Fruit fly (Drosophila melanogaster) whole organism, wandering third instar larva: Measurements from ENCODE around the gene kkv.

Experiments
- Abd-B ChIP-seq: fragments of >200 bp; optimal IDR thresholded peaks from 2 replicates; lab custom pipeline; 2017; ENCODE audit warnings: missing biosample characterization, missing genetic modification characterization
- CG32264 ChIP-seq: fragments of 200-800 bp; sonication (Bioruptor generic); optimal IDR thresholded peaks from 2 replicates; lab custom pipeline; 2016; ENCODE audit warnings: missing biosample characterization, missing genetic modification characterization
- CG9705 ChIP-seq: fragments of 200-800 bp; sonication (Bioruptor generic); optimal IDR thresholded peaks from 2 replicates; lab custom pipeline; 2018; ENCODE audit warnings: missing biosample characterization, mild to moderate bottlenecking, missing genetic modification characterization
- CrebA ChIP-seq: fragments of 200-800 bp; sonication (Bioruptor generic); optimal IDR thresholded peaks from 2 replicates; lab custom pipeline; 2016; ENCODE audit warnings: missing biosample characterization, mild to moderate bottlenecking, missing genetic modification characterization, borderline replicate concordance
- Dfd ChIP-seq: fragments of >200 bp; optimal IDR thresholded peaks from 2 replicates; lab custom pipeline; 2017; ENCODE audit warnings: missing biosample characterization, missing genetic modification characterization
- Dif ChIP-seq: fragments of 200-275, 200-300 bp; sonication (Bioruptor generic); optimal IDR thresholded peaks from 2 replicates; lab custom pipeline; 2018; ENCODE audit warnings: missing biosample characterization, missing genetic modification characterization; ENCODE audit not compliant: partially characterized antibody
- GATAd ChIP-seq: sonication (Bioruptor generic); optimal IDR thresholded peaks from 2 replicates; lab custom pipeline; 2016; ENCODE audit warnings: missing biosample characterization, missing genetic modification characterization
- HLH106 ChIP-seq: fragments of 200-800 bp; optimal IDR thresholded peaks from 3 replicates; lab custom pipeline; 2019; ENCODE audit warnings: missing biosample characterization, mild to moderate bottlenecking, missing genetic modification characterization, moderate library complexity
- Hnf4 ChIP-seq: fragments of 200-800 bp; sonication (Bioruptor generic); optimal IDR thresholded peaks from 2 replicates; lab custom pipeline; 2016; ENCODE audit warnings: missing biosample characterization, mild to moderate bottlenecking, missing genetic modification characterization
- Hr78 ChIP-seq: fragments of >200 bp; optimal IDR thresholded peaks from 2 replicates; lab custom pipeline; 2017; ENCODE audit warnings: missing biosample characterization, missing genetic modification characterization
- Jra ChIP-seq: sonication (Bioruptor generic); optimal IDR thresholded peaks from 2 replicates; lab custom pipeline; 2016; ENCODE audit warnings: missing biosample characterization, missing genetic modification characterization
- Mio ChIP-seq: sonication (Bioruptor generic); optimal IDR thresholded peaks from 2 replicates; lab custom pipeline; 2016; ENCODE audit warnings: missing biosample characterization, missing genetic modification characterization
- Myc ChIP-seq: fragments of >200 bp; optimal IDR thresholded peaks from 2 replicates; lab custom pipeline; 2017
- N ChIP-seq: fragments of >200 bp; optimal IDR thresholded peaks from 2 replicates; lab custom pipeline; 2018; ENCODE audit warnings: missing biosample characterization, missing external identifiers, missing genetic modification characterization
- OdsH ChIP-seq: fragments of 200-800 bp; sonication (Bioruptor generic); optimal IDR thresholded peaks from 2 replicates; lab custom pipeline; 2016; ENCODE audit warnings: missing biosample characterization, mild to moderate bottlenecking, missing genetic modification characterization
- Rel ChIP-seq, 2 experiments: fragments of 200-800 bp; sonication (Bioruptor generic) in 1 of 2; optimal IDR thresholded peaks; 2 replicates in 1 of 2; 3 replicates in 1 of 2; lab custom pipeline; 2016 to 2019; ENCODE audit warnings: mild to moderate bottlenecking in 2 of 2, missing biosample characterization in 2 of 2, missing genetic modification characterization in 2 of 2, moderate library complexity in 1 of 2
- Sp1 ChIP-seq: fragments of 200-800 bp; sonication (Bioruptor generic); optimal IDR thresholded peaks from 3 replicates; lab custom pipeline; 2019; ENCODE audit warnings: missing biosample characterization, mild to moderate bottlenecking, missing genetic modification characterization, moderate library complexity
- Vsx2 ChIP-seq: fragments of 200-300, 225-300 bp; sonication (Bioruptor generic); optimal IDR thresholded peaks from 2 replicates; lab custom pipeline; 2018; ENCODE audit warnings: missing biosample characterization, missing genetic modification characterization; ENCODE audit not compliant: partially characterized antibody
- br ChIP-seq: fragments of 200-800 bp; sonication (Bioruptor generic); optimal IDR thresholded peaks from 2 replicates; lab custom pipeline; 2016; ENCODE audit warnings: missing biosample characterization, missing genetic modification characterization
- brk ChIP-seq: fragments of 200-800 bp; sonication (Bioruptor generic); optimal IDR thresholded peaks from 2 replicates; lab custom pipeline; 2016; ENCODE audit warnings: missing biosample characterization, mild to moderate bottlenecking, missing genetic modification characterization
- dl ChIP-seq, 2 experiments: fragments of 175-275, 200-275 bp in 1 of 2; fragments of 200-275 bp in 1 of 2; sonication (Bioruptor generic); optimal IDR thresholded peaks; lab custom pipeline; 2018; ENCODE audit warnings: mild to moderate bottlenecking in 2 of 2, missing biosample characterization in 2 of 2, missing genetic modification characterization in 2 of 2, moderate library complexity in 2 of 2; ENCODE audit not compliant: partially characterized antibody in 2 of 2, insufficient read depth in 1 of 2
- dmrt93B ChIP-seq: fragments of 200-800 bp; sonication (Bioruptor generic); optimal IDR thresholded peaks from 2 replicates; lab custom pipeline; 2018; ENCODE audit warnings: missing biosample characterization, mild to moderate bottlenecking, missing genetic modification characterization
- dsf ChIP-seq: sonication (Bioruptor generic); optimal IDR thresholded peaks from 2 replicates; lab custom pipeline; 2016; ENCODE audit warnings: missing biosample characterization, missing genetic modification characterization, borderline replicate concordance
- ey ChIP-seq: fragments of 200-800 bp; sonication (Bioruptor generic); optimal IDR thresholded peaks from 2 replicates; lab custom pipeline; 2016; ENCODE audit warnings: missing biosample characterization, missing genetic modification characterization
- foxo ChIP-seq, 2 experiments: fragments of 200-800 bp; sonication (Bioruptor generic); optimal IDR thresholded peaks; 2 replicates in 1 of 2; 3 replicates in 1 of 2; lab custom pipeline; 2016 to 2017; ENCODE audit warnings: missing biosample characterization in 2 of 2, missing genetic modification characterization in 2 of 2
- fru ChIP-seq: fragments of 200-800 bp; sonication (Bioruptor generic); optimal IDR thresholded peaks from 3 replicates; lab custom pipeline; 2016; ENCODE audit warnings: missing biosample characterization, mild to moderate bottlenecking, missing genetic modification characterization
- h ChIP-seq: fragments of 200-800 bp; sonication (Bioruptor generic); optimal IDR thresholded peaks from 3 replicates; lab custom pipeline; 2016; ENCODE audit warnings: missing biosample characterization, mild to moderate bottlenecking, missing genetic modification characterization
- jim ChIP-seq: fragments of 175-275, 200-325 bp; sonication (Bioruptor generic); optimal IDR thresholded peaks from 2 replicates; lab custom pipeline; 2016; ENCODE audit warnings: missing biosample characterization, mild to moderate bottlenecking, missing genetic modification characterization
- lola ChIP-seq: fragments of >200 bp; optimal IDR thresholded peaks from 2 replicates; lab custom pipeline; 2017; ENCODE audit warnings: missing biosample characterization, missing genetic modification characterization
- pan ChIP-seq: fragments of >200 bp; optimal IDR thresholded peaks from 2 replicates; lab custom pipeline; 2017
- psq ChIP-seq: fragments of 200-800 bp; sonication (Bioruptor generic); optimal IDR thresholded peaks from 3 replicates; lab custom pipeline; 2017; ENCODE audit warnings: missing biosample characterization, mild to moderate bottlenecking, missing genetic modification characterization, moderate library complexity
- rgr ChIP-seq: fragments of 200-800 bp; sonication (Bioruptor generic); optimal IDR thresholded peaks from 3 replicates; lab custom pipeline; 2016; ENCODE audit warnings: missing biosample characterization, mild to moderate bottlenecking, missing genetic modification characterization
- sage ChIP-seq: fragments of 200-800 bp; sonication (Bioruptor generic); optimal IDR thresholded peaks from 2 replicates; lab custom pipeline; 2016; ENCODE audit warnings: missing biosample characterization, mild to moderate bottlenecking, missing genetic modification characterization
- sv ChIP-seq: fragments of 200-800 bp; sonication (Bioruptor generic); optimal IDR thresholded peaks from 3 replicates; lab custom pipeline; 2016; ENCODE audit warnings: missing biosample characterization, missing genetic modification characterization
- tai ChIP-seq: sonication (Bioruptor generic); optimal IDR thresholded peaks from 2 replicates; lab custom pipeline; 2016; ENCODE audit warnings: missing biosample characterization, missing genetic modification characterization
- usp ChIP-seq: fragments of >200 bp; optimal IDR thresholded peaks from 2 replicates; lab custom pipeline; 2017; ENCODE audit warnings: missing biosample characterization, missing genetic modification characterization
- woc ChIP-seq: sonication (Bioruptor generic); optimal IDR thresholded peaks from 2 replicates; lab custom pipeline; 2016; ENCODE audit warnings: missing biosample characterization, mild to moderate bottlenecking, missing genetic modification characterization

kkv gene

dm6 chr3R:5357935-5358414, 34.7 kb downstream of the kkv start, which contains the start of gene Prosbeta7:
Gene Prosbeta7 (minus strand): TSS chr3R:5358364.
- peak; percentile 6 for TF ChIP-seq Dif (GFP tag; lab: Kevin White, UChicago)
- no peak for TF ChIP-seq sage (GFP tag; lab: Kevin White, UChicago)
- TF ChIP-seq jim (GFP tag; lab: Kevin White, UChicago) = no peak
- no peak for TF ChIP-seq Mio (GFP tag; lab: Kevin White, UChicago)
- no peak for TF ChIP-seq Rel (GFP tag; optimal IDR thresholded peaks at IDR 0.05; lab: Kevin White, UChicago)
- TF ChIP-seq Rel (tag; optimal IDR thresholded peaks at IDR 0.05; lab: Kevin White, UChicago) = peak; percentile 39
- TF ChIP-seq foxo (GFP tag; optimal IDR thresholded peaks at IDR 0.05; lab: Kevin White, UChicago) = peak in 1 of 2 experiments; percentile 4
- no peak for TF ChIP-seq brk (GFP tag; lab: Kevin White, UChicago)
- peak; percentile 62 for TF ChIP-seq Vsx2 (GFP tag; lab: Kevin White, UChicago)
- TF ChIP-seq usp = no peak
- TF ChIP-seq fru (GFP tag; lab: Kevin White, UChicago) = no peak
- no peak for TF ChIP-seq Myc (lab: Kevin White, UChicago)
- no peak for TF ChIP-seq GATAd (GFP tag; lab: Kevin White, UChicago)
- peak; percentile 7 for TF ChIP-seq rgr (GFP tag; lab: Kevin White, UChicago)
- no peak for TF ChIP-seq woc
- TF ChIP-seq dsf (GFP tag; lab: Kevin White, UChicago) = no peak
- TF ChIP-seq pan (lab: Kevin White, UChicago) = no peak
- no peak for TF ChIP-seq sv (GFP tag; lab: Kevin White, UChicago)
- no peak for TF ChIP-seq CG9705
- TF ChIP-seq Abd-B = no peak
- TF ChIP-seq br (GFP tag; lab: Kevin White, UChicago) = no peak
- no peak for TF ChIP-seq Jra (GFP tag; lab: Kevin White, UChicago)
- TF ChIP-seq Sp1 (GFP tag; lab: Kevin White, UChicago) = peak; percentile 19
- no peak for TF ChIP-seq lola (GFP tag; lab: Kevin White, UChicago)
- no peak for TF ChIP-seq Dfd (GFP tag; lab: Kevin White, UChicago)
- TF ChIP-seq, all 38 proteins: peak for 6

DNA sequence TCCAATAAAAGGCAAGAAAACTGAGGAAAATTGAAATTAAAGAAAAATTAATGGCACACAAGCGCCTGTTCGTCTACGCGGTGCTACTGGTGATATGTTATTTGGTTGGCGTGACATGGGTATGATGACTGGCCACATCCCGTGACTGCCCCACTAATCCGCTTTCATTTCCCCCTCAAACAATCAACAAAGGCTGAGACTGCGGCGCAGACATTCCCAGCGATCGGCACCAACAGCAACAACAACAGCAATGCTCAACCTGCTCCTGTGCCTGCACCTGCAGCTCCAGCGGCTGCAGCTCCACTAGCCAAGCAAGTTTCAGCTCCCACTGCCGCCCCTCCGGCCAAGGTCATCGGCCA, 37.6 kb downstream of the kkv start:
- TF ChIP-seq Jra (GFP tag; lab: Kevin White, UChicago) (no peak), jim (GFP tag; lab: Kevin White, UChicago) (no peak), CG32264 (no peak), pan (lab: Kevin White, UChicago) (no peak), sv (GFP tag; lab: Kevin White, UChicago) (no peak), Rel (GFP tag; optimal IDR thresholded peaks at IDR 0.05; lab: Kevin White, UChicago) (no peak), Rel (tag; optimal IDR thresholded peaks at IDR 0.05; lab: Kevin White, UChicago) (no peak), tai (GFP tag; lab: Kevin White, UChicago) (no peak), dmrt93B (GFP tag; lab: Kevin White, UChicago) (no peak), fru (GFP tag; lab: Kevin White, UChicago) (no peak), Hnf4 (no peak), dl (GFP tag; optimal IDR thresholded peaks at IDR 0.05; lab: Kevin White, UChicago; ENCODE audit: insufficient read depth in 1 of 2, partially characterized antibody in 2 of 2) (no peak), woc (no peak)
- TF ChIP-seq, all 38 proteins: peak for 0

- no peak for TF ChIP-seq Dfd (GFP tag; lab: Kevin White, UChicago)
- TF ChIP-seq Jra (GFP tag; lab: Kevin White, UChicago) = no peak
- peak; percentile 6 for TF ChIP-seq h
- TF ChIP-seq CG9705 = no peak
- TF ChIP-seq Vsx2 (GFP tag; lab: Kevin White, UChicago) = peak; percentile 69
- peak; percentile 16 for TF ChIP-seq rgr (GFP tag; lab: Kevin White, UChicago)
- TF ChIP-seq woc = peak; percentile 49
- no peak for TF ChIP-seq brk (GFP tag; lab: Kevin White, UChicago)
- TF ChIP-seq Hr78 (GFP tag; lab: Kevin White, UChicago) = no peak
- no peak for TF ChIP-seq Rel (GFP tag; optimal IDR thresholded peaks at IDR 0.05; lab: Kevin White, UChicago)
- TF ChIP-seq Rel (tag; optimal IDR thresholded peaks at IDR 0.05; lab: Kevin White, UChicago) = peak; percentile 77
- TF ChIP-seq pan (lab: Kevin White, UChicago) = no peak
- peak in 1 of 2 experiments; percentile 33 for TF ChIP-seq foxo (GFP tag; optimal IDR thresholded peaks at IDR 0.05; lab: Kevin White, UChicago)
- TF ChIP-seq HLH106 (tag; lab: Kevin White, UChicago) = no peak
- TF ChIP-seq ey (GFP tag; lab: Kevin White, UChicago) = no peak
- TF ChIP-seq dl (GFP tag; optimal IDR thresholded peaks at IDR 0.05; lab: Kevin White, UChicago; ENCODE audit: insufficient read depth in 1 of 2, partially characterized antibody in 2 of 2) = no peak
- no peak for TF ChIP-seq sage (GFP tag; lab: Kevin White, UChicago)
- TF ChIP-seq Abd-B = no peak
- TF ChIP-seq CG32264 = no peak
- TF ChIP-seq OdsH (GFP tag; lab: Kevin White, UChicago) = peak; percentile 12
- TF ChIP-seq psq (GFP tag; lab: Kevin White, UChicago) = no peak
- TF ChIP-seq br (GFP tag; lab: Kevin White, UChicago) = no peak
- no peak for TF ChIP-seq Myc (lab: Kevin White, UChicago)
- TF ChIP-seq Mio (GFP tag; lab: Kevin White, UChicago) = no peak
- no peak for TF ChIP-seq N (GFP tag; lab: Kevin White, UChicago)
- no peak for TF ChIP-seq tai (GFP tag; lab: Kevin White, UChicago)
- no peak for TF ChIP-seq Hnf4
- peak; percentile 11 for TF ChIP-seq fru (GFP tag; lab: Kevin White, UChicago)
- TF ChIP-seq CrebA (GFP tag; lab: Kevin White, UChicago) = no peak
- TF ChIP-seq Sp1 (GFP tag; lab: Kevin White, UChicago) = no peak
- TF ChIP-seq sv (GFP tag; lab: Kevin White, UChicago) = no peak
- TF ChIP-seq Dif (GFP tag; lab: Kevin White, UChicago) = no peak
- TF ChIP-seq usp = no peak
- no peak for TF ChIP-seq jim (GFP tag; lab: Kevin White, UChicago)
- no peak for TF ChIP-seq lola (GFP tag; lab: Kevin White, UChicago)
- TF ChIP-seq GATAd (GFP tag; lab: Kevin White, UChicago) = no peak
Observed at dm6 chr3R:5354373-5355134, 38.1 kb downstream of the kkv start, which contains the start of the genes CG11999 and CG1161. Gene CG11999 (minus strand): TSS chr3R:5354747. Gene CG1161 (plus strand): TSS chr3R:5355092.
